In the genomic region with DNA sequence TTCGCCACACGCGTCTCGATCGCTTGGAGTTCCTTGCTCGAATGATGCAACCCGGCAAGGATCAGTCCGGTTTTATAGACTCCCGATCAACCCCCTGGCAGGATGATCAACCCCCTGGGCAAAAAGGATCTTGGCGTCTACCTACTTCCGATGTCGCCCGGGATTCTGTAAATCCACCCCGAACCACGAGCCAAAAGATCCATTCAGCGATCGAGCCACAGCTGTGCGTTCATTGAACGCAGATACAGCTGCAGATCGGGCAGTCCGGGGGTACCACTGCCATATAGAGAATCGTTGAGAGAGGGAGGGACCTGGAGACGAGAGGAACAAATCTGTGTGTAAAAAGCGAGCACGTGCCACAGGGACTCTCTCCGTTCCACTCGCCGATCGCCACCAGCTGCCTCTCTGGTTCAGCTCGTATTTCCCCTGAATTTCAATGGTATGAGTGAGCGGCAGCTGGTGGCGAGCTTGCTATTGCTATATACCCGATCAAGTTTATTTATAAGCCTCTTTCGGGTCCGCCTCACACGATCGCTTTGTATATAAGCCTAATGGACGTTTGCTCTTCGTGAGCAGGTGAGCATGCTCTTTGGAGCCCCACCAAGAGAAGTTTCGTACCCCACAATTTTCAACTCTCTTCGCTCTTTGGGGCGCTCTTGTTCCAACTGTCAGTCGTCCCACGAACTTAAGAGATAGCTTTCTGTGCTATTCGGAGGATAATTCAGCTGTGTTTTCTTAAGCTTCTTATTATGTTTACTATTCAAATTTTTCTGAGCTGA, we compare ENCODE assay signal across 2 fruit fly cellular contexts.
TF ChIP-seq lines count a peak whose summit lies in the region.

A gene (minus strand): TSS at position 51 of the 779 bp plus-strand sequence.

TF ChIP-seq in whole organism, embryonic, 481 proteins besides CTCF, POLR2A, EP300 and RAD21 (continued from another document):
- TF ChIP-seq NfI (GFP tag; optimal IDR thresholded peaks at IDR 0.05; lab: Kevin White, UChicago), result no peak
- peak; percentile 19 for TF ChIP-seq CG13894 (tag; optimal IDR thresholded peaks at IDR 0.05; lab: Kevin White, UChicago)
- TF ChIP-seq sens (GFP tag; lab: Kevin White, UChicago), result peak; percentile 80
- TF ChIP-seq gsb-n (tag; optimal IDR thresholded peaks at IDR 0.05; lab: Kevin White, UChicago), result no peak
- no peak for TF ChIP-seq CG11696 (GFP tag; IDR thresholded peaks at IDR 0.05; lab: Robert Waterston, UW)
- peak; percentile 81 to 85 for TF ChIP-seq Trl (optimal IDR thresholded peaks at IDR 0.05; lab: Kevin White, UChicago)
- TF ChIP-seq Trl (GFP tag; optimal IDR thresholded peaks at IDR 0.05; lab: Kevin White, UChicago), result no peak
- 0 out of 2 replicates have a peak, but pooled peaks have one; percentile 24 for TF ChIP-seq seq (GFP tag; IDR thresholded peaks at IDR 0.05; lab: Robert Waterston, UW)
- peak; percentile 88 for TF ChIP-seq Nf-YB (GFP tag; optimal IDR thresholded peaks at IDR 0.05; lab: Kevin White, UChicago)
- TF ChIP-seq sim (GFP tag; IDR thresholded peaks at IDR 0.05; lab: Robert Waterston, UW), result 0 out of 2 replicates have a peak, but pooled peaks have one; percentile 31
- TF ChIP-seq da (GFP tag; optimal IDR thresholded peaks at IDR 0.05; lab: Kevin White, UChicago), result peak; percentile 2
- 0 out of 3 replicates have a peak, but pooled peaks have one; percentile 41 for TF ChIP-seq Dbx (GFP tag; IDR thresholded peaks at IDR 0.05; lab: Robert Waterston, UW)
- no peak for TF ChIP-seq Doc3 (GFP tag; IDR thresholded peaks at IDR 0.05; lab: Robert Waterston, UW; ENCODE audit: partially characterized antibody)
- TF ChIP-seq CG14014 (GFP tag; IDR thresholded peaks at IDR 0.05; lab: Robert Waterston, UW), result no peak
- no peak for TF ChIP-seq lmd (GFP tag; IDR thresholded peaks at IDR 0.05; lab: Robert Waterston, UW)
- TF ChIP-seq ac (GFP tag; optimal IDR thresholded peaks at IDR 0.05; lab: Kevin White, UChicago), result no peak
- TF ChIP-seq C15 (GFP tag; IDR thresholded peaks at IDR 0.05; lab: Robert Waterston, UW), result no peak
- TF ChIP-seq CG2199 (GFP tag; IDR thresholded peaks at IDR 0.05; lab: Robert Waterston, UW), result no peak
- TF ChIP-seq Ets65A (GFP tag; lab: Kevin White, UChicago), result peak; percentile 8
- peak; percentile 32; the same call in 1 of the 2 replicates for TF ChIP-seq crol (GFP tag; IDR thresholded peaks at IDR 0.05; lab: Robert Waterston, UW)
- TF ChIP-seq HLHmδ (GFP tag; optimal IDR thresholded peaks at IDR 0.05; lab: Kevin White, UChicago), result peak; percentile 37
- peak; percentile 65 for TF ChIP-seq cg (GFP tag; optimal IDR thresholded peaks at IDR 0.05; lab: Kevin White, UChicago)
- TF ChIP-seq zen2 (GFP tag; IDR thresholded peaks at IDR 0.05; lab: Robert Waterston, UW; ENCODE audit: partially characterized antibody), result 0 out of 3 replicates have a peak, but pooled peaks have one; percentile 19

TF ChIP-seq in whole organism, prepupa, 60 proteins besides CTCF, POLR2A, EP300 and RAD21 (continued from another document):
- no peak for TF ChIP-seq Eip93F (GFP tag; optimal IDR thresholded peaks at IDR 0.05; lab: Kevin White, UChicago)
